Fruit fly (Drosophila melanogaster) whole organism, embryonic: ENCODE data around the gene CG10508.

Experiments used
- CG10267 ChIP-seq: fragments of 200-800 bp; sonication (Bioruptor generic); optimal IDR thresholded peaks from 2 replicates; lab custom pipeline; 2018; ENCODE audit warnings: missing biosample characterization, mild to moderate bottlenecking, missing genetic modification characterization, moderate library complexity
- CG10366 ChIP-seq: fragments of 200-800 bp; sonication (Bioruptor generic); IDR thresholded peaks from 2 replicates; pipeline ENCODE4 v1.3.6; 2022; ENCODE audit warnings: missing biosample characterization, missing genetic modification characterization
- CG10462 ChIP-seq: fragments of 200-800 bp; sonication (Bioruptor generic); optimal IDR thresholded peaks from 2 replicates; lab custom pipeline; 2016; ENCODE audit warnings: missing biosample characterization, missing genetic modification characterization
- CG12155 ChIP-seq: fragments of 200-800 bp; sonication (Bioruptor generic); optimal IDR thresholded peaks from 3 replicates; lab custom pipeline; 2016; ENCODE audit warnings: missing biosample characterization, missing genetic modification characterization
- CG13894 ChIP-seq: fragments of 200-800 bp; sonication (Bioruptor generic); optimal IDR thresholded peaks from 3 replicates; lab custom pipeline; 2018; ENCODE audit warnings: missing biosample characterization, mild to moderate bottlenecking, missing genetic modification characterization, moderate library complexity
- CG14667 ChIP-seq: fragments of 200-800 bp; sonication (Bioruptor generic); IDR thresholded peaks from 2 replicates; pipeline ENCODE4 v1.3.6; 2022; ENCODE audit warnings: missing biosample characterization, missing genetic modification characterization
- CG15514 ChIP-seq: fragments of 200-800 bp; sonication (Bioruptor generic); optimal IDR thresholded peaks from 3 replicates; lab custom pipeline; 2017; ENCODE audit warnings: missing biosample characterization, missing genetic modification characterization, mild to moderate bottlenecking, moderate library complexity, missing genetic modification reagents
- CG16813 ChIP-seq: fragments of 200-800 bp; sonication (Bioruptor generic); IDR thresholded peaks from 3 replicates; pipeline ENCODE4 v1.3.6; 2022; ENCODE audit warnings: missing biosample characterization, missing genetic modification characterization; ENCODE audit not compliant: partially characterized antibody
- CG32532 ChIP-seq: fragments of 200-800 bp; sonication (Bioruptor generic); IDR thresholded peaks from 2 replicates; pipeline ENCODE4 v1.3.6; 2022; ENCODE audit warnings: missing biosample characterization, missing genetic modification characterization
- CG33557 ChIP-seq: fragments of 200-800 bp; sonication (Bioruptor generic); optimal IDR thresholded peaks from 2 replicates; lab custom pipeline; 2019; ENCODE audit warnings: missing biosample characterization, mild to moderate bottlenecking, missing genetic modification characterization, moderate library complexity
- CG4282 ChIP-seq: fragments of 200-800 bp; sonication (Bioruptor generic); optimal IDR thresholded peaks from 2 replicates; lab custom pipeline; 2016; ENCODE audit warnings: missing biosample characterization, missing genetic modification characterization
- CG4404 ChIP-seq: fragments of 200-800 bp; sonication (Bioruptor generic); IDR thresholded peaks from 2 replicates; pipeline ENCODE4 v1.3.6; 2022; ENCODE audit warnings: missing biosample characterization, missing genetic modification characterization
- CG4617 ChIP-seq: fragments of 200-800 bp; sonication (Bioruptor generic); optimal IDR thresholded peaks from 3 replicates; lab custom pipeline; 2016; ENCODE audit warnings: missing biosample characterization, missing genetic modification characterization, borderline replicate concordance
- CG7271 ChIP-seq: fragments of 200-800 bp; sonication (Bioruptor generic); optimal IDR thresholded peaks from 2 replicates; lab custom pipeline; 2018; ENCODE audit warnings: missing biosample characterization, mild to moderate bottlenecking, missing genetic modification characterization, moderate library complexity
- CG8924 ChIP-seq: fragments of 200-800 bp; optimal IDR thresholded peaks from 3 replicates; lab custom pipeline; 2019; ENCODE audit warnings: missing biosample characterization, mild to moderate bottlenecking, missing genetic modification characterization, moderate library complexity
- CHES-1-like ChIP-seq: fragments of 200-800 bp; sonication (Bioruptor generic); optimal IDR thresholded peaks from 2 replicates; lab custom pipeline; 2016; ENCODE audit warnings: missing biosample characterization, missing genetic modification characterization
- Dad ChIP-seq: fragments of 200-800 bp; sonication (Bioruptor generic); optimal IDR thresholded peaks from 3 replicates; lab custom pipeline; 2016; ENCODE audit warnings: missing biosample characterization, missing genetic modification characterization
- Dp ChIP-seq: fragments of 200-800 bp; sonication (Bioruptor generic); optimal IDR thresholded peaks from 2 replicates; lab custom pipeline; 2018; ENCODE audit warnings: missing biosample characterization, mild to moderate bottlenecking, missing genetic modification characterization, moderate library complexity
- Hey ChIP-seq: fragments of 200-800 bp; sonication (Bioruptor generic); optimal IDR thresholded peaks from 3 replicates; lab custom pipeline; 2018; ENCODE audit warnings: missing biosample characterization, mild to moderate bottlenecking, missing genetic modification characterization
- Hmx ChIP-seq: fragments of 200-800 bp; sonication (Bioruptor generic); optimal IDR thresholded peaks from 2 replicates; lab custom pipeline; 2016; ENCODE audit warnings: missing biosample characterization, missing genetic modification characterization
- Lhr ChIP-seq: fragments of 200-800 bp; sonication (Bioruptor generic); optimal IDR thresholded peaks from 3 replicates; lab custom pipeline; 2017; ENCODE audit warnings: mild to moderate bottlenecking, missing biosample characterization, missing genetic modification reagents, missing genetic modification characterization
- MBD-R2 ChIP-seq: fragments of 200-800 bp; sonication (Bioruptor generic); IDR thresholded peaks from 2 replicates; pipeline ENCODE4 v1.3.6; 2022; ENCODE audit warnings: missing biosample characterization, missing genetic modification characterization
- Med ChIP-seq: fragments of 200-800 bp; sonication (Bioruptor generic); peaks from one replicate; lab custom pipeline; 2016; ENCODE audit warnings: missing biosample characterization, missing genetic modification characterization, mild to moderate bottlenecking, inconsistent platforms, moderate library complexity
- Meics ChIP-seq: fragments of 200-800 bp; sonication (Bioruptor generic); optimal IDR thresholded peaks from 2 replicates; lab custom pipeline; 2017; ENCODE audit warnings: missing biosample characterization, mild to moderate bottlenecking, missing genetic modification characterization
- NFAT ChIP-seq: fragments of 200-800 bp; sonication (Bioruptor generic); IDR thresholded peaks from 2 replicates; pipeline ENCODE4 v1.3.6; 2022; ENCODE audit warnings: missing biosample characterization, missing genetic modification characterization
- Sox100B ChIP-seq: fragments of 200-800 bp; sonication (Bioruptor generic); optimal IDR thresholded peaks from 3 replicates; lab custom pipeline; 2018; ENCODE audit warnings: missing biosample characterization, mild to moderate bottlenecking, missing genetic modification characterization
- bowl ChIP-seq: fragments of 200-800 bp; sonication (Bioruptor generic); IDR thresholded peaks from 2 replicates; pipeline ENCODE4 v1.3.6; 2022; ENCODE audit warnings: missing biosample characterization, missing genetic modification characterization
- grn ChIP-seq: fragments of 200-800 bp; sonication (Bioruptor generic); optimal IDR thresholded peaks from 3 replicates; lab custom pipeline; 2017; ENCODE audit warnings: missing biosample characterization, missing genetic modification characterization
- gsb-n ChIP-seq: fragments of 200-800 bp; sonication (Bioruptor generic); optimal IDR thresholded peaks from 3 replicates; lab custom pipeline; 2018; ENCODE audit warnings: missing biosample characterization, mild to moderate bottlenecking, missing genetic modification characterization
- h ChIP-seq: fragments of >200 bp; optimal IDR thresholded peaks from 2 replicates; lab custom pipeline; 2017
- hb ChIP-seq: fragments of 200-800 bp; sonication (Bioruptor generic); IDR thresholded peaks from 3 replicates; pipeline ENCODE4 v1.3.6; 2022; ENCODE audit warnings: missing biosample characterization, missing genetic modification characterization; ENCODE audit not compliant: partially characterized antibody
- hbn ChIP-seq: fragments of 200-800 bp; sonication (Bioruptor generic); IDR thresholded peaks from 2 replicates; pipeline ENCODE4 v1.3.6; 2022; ENCODE audit warnings: missing biosample characterization, missing genetic modification characterization; ENCODE audit not compliant: partially characterized antibody
- maf-S ChIP-seq: fragments of 200-800 bp; sonication (Bioruptor generic); optimal IDR thresholded peaks from 2 replicates; lab custom pipeline; 2016; ENCODE audit warnings: missing biosample characterization, missing genetic modification characterization
- mirr ChIP-seq: fragments of 200-800 bp; sonication (Bioruptor generic); optimal IDR thresholded peaks from 3 replicates; lab custom pipeline; 2018; ENCODE audit warnings: missing biosample characterization, mild to moderate bottlenecking, missing genetic modification characterization
- pfk ChIP-seq: fragments of 200-800 bp; sonication (Bioruptor generic); optimal IDR thresholded peaks from 2 replicates; lab custom pipeline; 2018; ENCODE audit warnings: missing biosample characterization, mild to moderate bottlenecking, missing genetic modification characterization, moderate library complexity
- pita ChIP-seq: fragments of 200-800 bp; sonication (Bioruptor generic); optimal IDR thresholded peaks from 2 replicates; lab custom pipeline; 2017; ENCODE audit warnings: missing biosample characterization, mild to moderate bottlenecking, missing genetic modification characterization
- repo ChIP-seq: fragments of 200-800 bp; sonication (Bioruptor generic); optimal IDR thresholded peaks from 2 replicates; lab custom pipeline; 2016; ENCODE audit warnings: missing biosample characterization, missing genetic modification characterization
- schlank ChIP-seq: fragments of 200-800 bp; sonication (Bioruptor generic); optimal IDR thresholded peaks from 2 replicates; lab custom pipeline; 2018; ENCODE audit warnings: missing biosample characterization, mild to moderate bottlenecking, missing genetic modification characterization
- scrt ChIP-seq: fragments of 200-800 bp; sonication (Bioruptor generic); optimal IDR thresholded peaks from 2 replicates; lab custom pipeline; 2018; ENCODE audit warnings: missing biosample characterization, mild to moderate bottlenecking, missing genetic modification characterization, moderate library complexity
- trem ChIP-seq: fragments of 200-800 bp; optimal IDR thresholded peaks from 3 replicates; lab custom pipeline; 2019; ENCODE audit warnings: missing biosample characterization, mild to moderate bottlenecking, missing genetic modification characterization, moderate library complexity
- twi ChIP-seq: fragments of 200-800 bp; optimal IDR thresholded peaks from 2 replicates; lab custom pipeline; 2019; ENCODE audit warnings: missing biosample characterization, mild to moderate bottlenecking, missing genetic modification characterization, moderate library complexity
- unc-4 ChIP-seq: fragments of 200-800 bp; sonication (Bioruptor generic); IDR thresholded peaks from 2 replicates; pipeline ENCODE4 v1.3.6; 2022; ENCODE audit warnings: missing biosample characterization, missing genetic modification characterization; ENCODE audit not compliant: partially characterized antibody
- unpg ChIP-seq: fragments of 200-800 bp; sonication (Bioruptor generic); optimal IDR thresholded peaks from 3 replicates; lab custom pipeline; 2018; ENCODE audit warnings: missing biosample characterization, mild to moderate bottlenecking, missing genetic modification characterization, moderate library complexity
- vvl ChIP-seq: fragments of 200-800 bp; sonication (Bioruptor generic); IDR thresholded peaks from 2 replicates; pipeline ENCODE4 v1.3.6; 2022; ENCODE audit warnings: missing biosample characterization, missing genetic modification characterization

Gene CG10508

dm6 chr3L:21192024-21192423, 18.0 kb upstream of the CG10508 start (continued):
- TF ChIP-seq grn (GFP tag; lab: Kevin White, UChicago) (no peak), mirr (GFP tag; lab: Kevin White, UChicago) (peak; percentile 44), CG4404 (no peak), CG15514 (GFP tag; lab: Kevin White, UChicago) (peak; percentile 32), CG14667 (GFP tag; lab: Robert Waterston, UW) (no peak), CG12155 (GFP tag; lab: Kevin White, UChicago) (no peak), Dad (GFP tag; lab: Kevin White, UChicago) (no peak), pfk (GFP tag; lab: Kevin White, UChicago) (peak; percentile 44), CG10267 (tag; lab: Kevin White, UChicago) (no peak), hb (no peak), unpg (GFP tag; lab: Kevin White, UChicago) (no peak), CHES-1-like (GFP tag; lab: Kevin White, UChicago) (no peak), Lhr (GFP tag; lab: Kevin White, UChicago) (no peak), CG32532 (GFP tag; lab: Robert Waterston, UW) (0 out of 2 replicates have a peak, but pooled peaks have one; percentile 6), Meics (GFP tag; lab: Kevin White, UChicago) (peak; percentile 34), CG7271 (no peak), Hmx (GFP tag; lab: Kevin White, UChicago) (no peak), CG33557 (GFP tag; lab: Kevin White, UChicago) (no peak), gsb-n (tag; lab: Kevin White, UChicago) (no peak), CG10462 (no peak), MBD-R2 (GFP tag; lab: Robert Waterston, UW) (no peak), Dp (no peak), CG16813 (GFP tag; lab: Robert Waterston, UW) (no peak), repo (GFP tag; lab: Kevin White, UChicago) (no peak), hbn (GFP tag; lab: Robert Waterston, UW) (no peak), Hey (no peak), maf-S (GFP tag; lab: Kevin White, UChicago) (no peak), Sox100B (GFP tag; lab: Kevin White, UChicago) (no peak), CG4282 (GFP tag; lab: Kevin White, UChicago) (no peak), h (lab: Kevin White, UChicago) (no peak), Med (GFP tag; lab: Kevin White, UChicago) (peak; percentile 80), CG8924 (tag; lab: Kevin White, UChicago) (no peak), unc-4 (GFP tag; lab: Robert Waterston, UW) (no peak), NFAT (GFP tag; lab: Robert Waterston, UW) (no peak), vvl (GFP tag; lab: Robert Waterston, UW) (no peak), pita (GFP tag; lab: Kevin White, UChicago) (no peak), bowl (no peak), trem (tag; lab: Kevin White, UChicago) (no peak), schlank (tag; lab: Kevin White, UChicago) (no peak), CG10366 (GFP tag; lab: Robert Waterston, UW) (no peak), twi (tag; lab: Kevin White, UChicago) (no peak), scrt (GFP tag; lab: Kevin White, UChicago) (peak; percentile 66), CG4617 (no peak), CG13894 (tag; lab: Kevin White, UChicago) (peak; percentile 43)
